Fruit fly (Drosophila melanogaster) whole organism, embryonic: ENCODE data around the gene Cep135.
A peak's percentile ranks its signal among the peaks of the same experiment; 100 is the strongest.

Experiments
- Awh ChIP-seq: fragments of 200-800 bp; sonication (Bioruptor generic); IDR thresholded peaks from 2 replicates; pipeline ENCODE4, ENCODE4 v1.3.6; 2022; ENCODE audit warnings: missing biosample characterization, missing genetic modification characterization
- CG10209 ChIP-seq: fragments of 200-800 bp; sonication (Bioruptor generic); optimal IDR thresholded peaks from 3 replicates; lab custom pipeline; 2017; ENCODE audit warnings: missing biosample characterization, mild to moderate bottlenecking, missing genetic modification characterization, missing genetic modification reagents
- CG10267 ChIP-seq: fragments of 200-800 bp; sonication (Bioruptor generic); optimal IDR thresholded peaks from 2 replicates; lab custom pipeline; 2018; ENCODE audit warnings: missing biosample characterization, mild to moderate bottlenecking, missing genetic modification characterization, moderate library complexity
- CG11093 ChIP-seq: fragments of 200-800 bp; sonication (Bioruptor generic); IDR thresholded peaks from 3 replicates; pipeline ENCODE4 v1.3.6; 2022; ENCODE audit warnings: missing biosample characterization, missing genetic modification characterization
- CG11560 ChIP-seq: fragments of 200-800 bp; sonication (Bioruptor generic); IDR thresholded peaks from 3 replicates; pipeline ENCODE4 v1.3.6; 2022; ENCODE audit warnings: missing biosample characterization, missing genetic modification characterization
- CG12155 ChIP-seq: fragments of 200-800 bp; sonication (Bioruptor generic); optimal IDR thresholded peaks from 3 replicates; lab custom pipeline; 2016; ENCODE audit warnings: missing biosample characterization, missing genetic modification characterization
- CG13894 ChIP-seq: fragments of 200-800 bp; sonication (Bioruptor generic); optimal IDR thresholded peaks from 3 replicates; lab custom pipeline; 2018; ENCODE audit warnings: missing biosample characterization, mild to moderate bottlenecking, missing genetic modification characterization, moderate library complexity
- CG15514 ChIP-seq: fragments of 200-800 bp; sonication (Bioruptor generic); optimal IDR thresholded peaks from 3 replicates; lab custom pipeline; 2017; ENCODE audit warnings: missing biosample characterization, missing genetic modification characterization, mild to moderate bottlenecking, moderate library complexity, missing genetic modification reagents
- CG1603 ChIP-seq: fragments of 200-800 bp; sonication (Bioruptor generic); optimal IDR thresholded peaks from 2 replicates; lab custom pipeline; 2019; ENCODE audit warnings: missing biosample characterization, mild to moderate bottlenecking, missing genetic modification characterization, moderate library complexity
- CG16815 ChIP-seq: fragments of 200-800 bp; sonication (Bioruptor generic); optimal IDR thresholded peaks from 3 replicates; lab custom pipeline; 2017; ENCODE audit warnings: missing biosample characterization, mild to moderate bottlenecking, missing genetic modification characterization
- CG17385 ChIP-seq: fragments of 200-800 bp; sonication (Bioruptor generic); optimal IDR thresholded peaks from 3 replicates; lab custom pipeline; 2018; ENCODE audit warnings: missing biosample characterization, mild to moderate bottlenecking, missing genetic modification characterization
- CG1792 ChIP-seq: fragments of 200-800 bp; sonication (Bioruptor generic); optimal IDR thresholded peaks from 2 replicates; lab custom pipeline; 2016; ENCODE audit warnings: missing biosample characterization, missing genetic modification characterization
- CG4404 ChIP-seq: fragments of 200-800 bp; sonication (Bioruptor generic); IDR thresholded peaks from 2 replicates; pipeline ENCODE4 v1.3.6; 2022; ENCODE audit warnings: missing biosample characterization, missing genetic modification characterization
- CG4820 ChIP-seq: fragments of 200-800 bp; sonication (Bioruptor generic); optimal IDR thresholded peaks from 3 replicates; lab custom pipeline; 2016; ENCODE audit warnings: missing biosample characterization, missing genetic modification characterization
- CG7357 ChIP-seq: fragments of 200-800 bp; sonication (Bioruptor generic); IDR thresholded peaks from 3 replicates; pipeline ENCODE4 v1.3.6; 2022; ENCODE audit warnings: missing biosample characterization, missing genetic modification characterization
- CG7928 ChIP-seq: fragments of 200-800 bp; sonication (Bioruptor generic); optimal IDR thresholded peaks from 2 replicates; lab custom pipeline; 2017; ENCODE audit warnings: missing biosample characterization, mild to moderate bottlenecking, missing genetic modification characterization
- CG8388 ChIP-seq: fragments of 200-800 bp; sonication (Bioruptor generic); optimal IDR thresholded peaks from 2 replicates; lab custom pipeline; 2019; ENCODE audit warnings: missing biosample characterization, mild to moderate bottlenecking, missing genetic modification characterization, moderate library complexity
- CG8478 ChIP-seq: fragments of >200 bp; optimal IDR thresholded peaks from 2 replicates; lab custom pipeline; 2018
- CG9609 ChIP-seq: fragments of 200-800 bp; sonication (Bioruptor generic); optimal IDR thresholded peaks from 3 replicates; lab custom pipeline; 2016; ENCODE audit warnings: missing biosample characterization, missing genetic modification characterization
- CTCF ChIP-seq: fragments of 200-800 bp; sonication (Bioruptor generic); optimal IDR thresholded peaks from 2 replicates; lab custom pipeline; 2017; ENCODE audit warnings: missing biosample characterization, mild to moderate bottlenecking, missing genetic modification characterization, moderate library complexity
- Dip2 ChIP-seq: fragments of 200-800 bp; sonication (Bioruptor generic); IDR thresholded peaks from 2 replicates; pipeline ENCODE4 v1.3.6; 2022; ENCODE audit warnings: missing biosample characterization, missing genetic modification characterization
- Dref ChIP-seq: fragments of 200-800 bp; sonication (Bioruptor generic); IDR thresholded peaks from 2 replicates; pipeline ENCODE4 v1.3.6; 2022; ENCODE audit warnings: missing biosample characterization, missing genetic modification characterization
- Hsf ChIP-seq: fragments of 200-800 bp; sonication (Bioruptor generic); optimal IDR thresholded peaks from 3 replicates; lab custom pipeline; 2016; ENCODE audit warnings: missing biosample characterization, missing genetic modification characterization
- Lhr ChIP-seq: fragments of 200-800 bp; sonication (Bioruptor generic); optimal IDR thresholded peaks from 3 replicates; lab custom pipeline; 2017; ENCODE audit warnings: mild to moderate bottlenecking, missing biosample characterization, missing genetic modification reagents, missing genetic modification characterization
- NC2β ChIP-seq: fragments of 200-800 bp; sonication (Bioruptor generic); optimal IDR thresholded peaks from 2 replicates; lab custom pipeline; 2016; ENCODE audit warnings: missing biosample characterization, missing genetic modification characterization
- Nf-YB ChIP-seq: fragments of 200-800 bp; sonication (Bioruptor generic); optimal IDR thresholded peaks from 3 replicates; lab custom pipeline; 2019; ENCODE audit warnings: missing biosample characterization, mild to moderate bottlenecking, missing genetic modification characterization, moderate library complexity
- Optix ChIP-seq: fragments of 200-800 bp; sonication (Bioruptor generic); IDR thresholded peaks from 3 replicates; pipeline ENCODE4 v1.3.6; 2022; ENCODE audit warnings: missing biosample characterization, missing genetic modification characterization
- Scr ChIP-seq: fragments of 200-800 bp; sonication (Bioruptor generic); IDR thresholded peaks from 2 replicates; pipeline ENCODE4 v1.3.6; 2022; ENCODE audit warnings: missing biosample characterization, missing genetic modification characterization; ENCODE audit not compliant: partially characterized antibody
- Six4 ChIP-seq: fragments of 200-800 bp; sonication (Bioruptor generic); optimal IDR thresholded peaks from 2 replicates; lab custom pipeline; 2016; ENCODE audit warnings: missing biosample characterization, missing genetic modification characterization
- TFAM ChIP-seq: fragments of 200-800 bp; sonication (Bioruptor generic); optimal IDR thresholded peaks from 2 replicates; lab custom pipeline; 2017; ENCODE audit warnings: missing biosample characterization, missing genetic modification characterization, inconsistent platforms
- Trl ChIP-seq, 3 experiments: fragments of >200 bp in 2 of 3; fragments of 200-800 bp in 1 of 3; sonication (Bioruptor generic) in 1 of 3; optimal IDR thresholded peaks; 2 replicates in 1 of 3; 3 replicates in 2 of 3; lab custom pipeline; 2016 to 2017; ENCODE audit warnings: missing biosample characterization in 1 of 3, missing genetic modification characterization in 1 of 3
- br ChIP-seq: fragments of >200 bp; optimal IDR thresholded peaks from 2 replicates; lab custom pipeline; 2017
- cad ChIP-seq: fragments of >200 bp; optimal IDR thresholded peaks from 2 replicates; lab custom pipeline; 2017; ENCODE audit warnings: missing biosample characterization, missing genetic modification characterization
- chm ChIP-seq: fragments of 200-800 bp; sonication (Bioruptor generic); IDR thresholded peaks from 2 replicates; pipeline ENCODE4 v1.3.6; 2022; ENCODE audit warnings: missing biosample characterization, missing genetic modification characterization
- corto ChIP-seq: fragments of 200-800 bp; sonication (Bioruptor generic); optimal IDR thresholded peaks from 2 replicates; lab custom pipeline; 2016; ENCODE audit warnings: missing biosample characterization, mild to moderate bottlenecking, missing genetic modification characterization, moderate library complexity
- fd3F ChIP-seq: fragments of 200-800 bp; sonication (Bioruptor generic); optimal IDR thresholded peaks from 2 replicates; lab custom pipeline; 2018; ENCODE audit warnings: missing biosample characterization, mild to moderate bottlenecking, missing genetic modification characterization, moderate library complexity
- gsb ChIP-seq: fragments of 200-800 bp; sonication (Bioruptor generic); IDR thresholded peaks from 2 replicates; pipeline ENCODE4 v1.3.6; 2022; ENCODE audit warnings: missing biosample characterization, missing genetic modification characterization
- h ChIP-seq: fragments of >200 bp; optimal IDR thresholded peaks from 2 replicates; lab custom pipeline; 2017
- hkb ChIP-seq, 2 experiments: fragments of 200-800 bp in 1 of 2; fragments of >200 bp in 1 of 2; sonication (Bioruptor generic) in 1 of 2; IDR thresholded peaks in 1 of 2; optimal IDR thresholded peaks in 1 of 2; 2 replicates each; pipeline versions ENCODE4 v1.3.6 to Lab custom; 2017 to 2022; ENCODE audit warnings: missing biosample characterization in 1 of 2, missing genetic modification characterization in 1 of 2
- jing ChIP-seq: fragments of 200-800 bp; sonication (Bioruptor generic); optimal IDR thresholded peaks from 2 replicates; lab custom pipeline; 2018; ENCODE audit warnings: missing biosample characterization, mild to moderate bottlenecking, missing genetic modification characterization
- kay ChIP-seq: fragments of 200-800 bp; sonication (Bioruptor generic); optimal IDR thresholded peaks from 2 replicates; lab custom pipeline; 2016; ENCODE audit warnings: missing biosample characterization, missing genetic modification characterization
- lilli ChIP-seq: fragments of 200-800 bp; sonication (Bioruptor generic); optimal IDR thresholded peaks from 3 replicates; lab custom pipeline; 2016; ENCODE audit warnings: missing biosample characterization, missing genetic modification characterization
- odd ChIP-seq: fragments of 200-800 bp; sonication (Bioruptor generic); optimal IDR thresholded peaks from 2 replicates; lab custom pipeline; 2017; ENCODE audit warnings: missing biosample characterization, mild to moderate bottlenecking, missing genetic modification characterization
- peb ChIP-seq: fragments of 200-800 bp; sonication (Bioruptor generic); IDR thresholded peaks from 2 replicates; pipeline ENCODE4 v1.3.6; 2022; ENCODE audit warnings: missing biosample characterization, missing genetic modification characterization
- scrt ChIP-seq: fragments of 200-800 bp; sonication (Bioruptor generic); optimal IDR thresholded peaks from 2 replicates; lab custom pipeline; 2018; ENCODE audit warnings: missing biosample characterization, mild to moderate bottlenecking, missing genetic modification characterization, moderate library complexity
- slou ChIP-seq: fragments of 200-800 bp; sonication (Bioruptor generic); optimal IDR thresholded peaks from 3 replicates; lab custom pipeline; 2016; ENCODE audit warnings: missing biosample characterization, missing genetic modification characterization
- slp2 ChIP-seq: fragments of 200-800 bp; sonication (Bioruptor generic); optimal IDR thresholded peaks from 2 replicates; lab custom pipeline; 2016; ENCODE audit warnings: missing biosample characterization, missing genetic modification characterization
- so ChIP-seq: fragments of 200-800 bp; sonication (Bioruptor generic); IDR thresholded peaks from 3 replicates; pipeline ENCODE4 v1.3.6; 2022; ENCODE audit warnings: missing biosample characterization, missing genetic modification characterization
- sob ChIP-seq: fragments of 200-800 bp; sonication (Bioruptor generic); IDR thresholded peaks from 2 replicates; pipeline ENCODE4 v1.3.6; 2022; ENCODE audit warnings: missing biosample characterization, missing genetic modification characterization
- sr ChIP-seq: fragments of 200-800 bp; sonication (Bioruptor generic); IDR thresholded peaks from 3 replicates; pipeline ENCODE4 v1.3.6; 2022; ENCODE audit warnings: missing biosample characterization, missing genetic modification characterization
- stwl ChIP-seq: fragments of 200-800 bp; sonication (Bioruptor generic); optimal IDR thresholded peaks from 3 replicates; lab custom pipeline; 2018; ENCODE audit warnings: missing biosample characterization, mild to moderate bottlenecking, missing genetic modification characterization, moderate library complexity
- tna ChIP-seq: fragments of 200-800 bp; sonication (Bioruptor generic); IDR thresholded peaks from 2 replicates; pipeline ENCODE4 v1.3.6; 2022; ENCODE audit warnings: missing biosample characterization, missing genetic modification characterization; ENCODE audit not compliant: partially characterized antibody
- tx ChIP-seq: fragments of 200-800 bp; sonication (Bioruptor generic); optimal IDR thresholded peaks from 2 replicates; lab custom pipeline; 2016; ENCODE audit warnings: missing biosample characterization, missing genetic modification characterization
- yki ChIP-seq: fragments of >200 bp; optimal IDR thresholded peaks from 3 replicates; lab custom pipeline; 2018

Cep135 gene

dm6 chr3L:15161549-15161948, 45.0 kb downstream of the Cep135 start, which contains the start of gene CG6878 (continued):
- no peak for TF ChIP-seq kay (GFP tag; lab: Kevin White, UChicago)
- no peak for TF ChIP-seq TFAM (GFP tag; lab: Kevin White, UChicago)
- no peak for TF ChIP-seq CG9609
- TF ChIP-seq CG1792 (GFP tag; lab: Kevin White, UChicago), result no peak
- peak; percentile 61 for TF ChIP-seq CG1603 (tag; lab: Kevin White, UChicago)
- no peak for TF ChIP-seq tx (GFP tag; lab: Kevin White, UChicago)
- no peak for TF ChIP-seq so
- no peak for TF ChIP-seq sob (GFP tag; lab: Robert Waterston, UW)
- TF ChIP-seq Nf-YB (GFP tag; lab: Kevin White, UChicago), result no peak
- TF ChIP-seq br (lab: Kevin White, UChicago), result no peak
- TF ChIP-seq cad (GFP tag; lab: Kevin White, UChicago), result no peak
- TF ChIP-seq yki, result no peak
- no peak for TF ChIP-seq CG7928
- no peak for TF ChIP-seq Dip2 (GFP tag; lab: Robert Waterston, UW)
- no peak for TF ChIP-seq CG4404 (GFP tag; lab: Robert Waterston, UW)
- TF ChIP-seq tna (GFP tag; lab: Robert Waterston, UW), result no peak
- no peak for TF ChIP-seq sr (GFP tag; lab: Robert Waterston, UW)
- no peak for TF ChIP-seq CG11093 (GFP tag; lab: Robert Waterston, UW)
- TF ChIP-seq CG10209, result no peak
- TF ChIP-seq CG13894 (tag; lab: Kevin White, UChicago), result no peak
- TF ChIP-seq slp2, result no peak
- peak; percentile 46 for TF ChIP-seq CG10267 (tag; lab: Kevin White, UChicago)
- TF ChIP-seq Scr (GFP tag; lab: Robert Waterston, UW), result 0 out of 2 replicates have a peak, but pooled peaks have one; percentile 23
- TF ChIP-seq scrt (GFP tag; lab: Kevin White, UChicago), result no peak
- TF ChIP-seq CG8388, result no peak
- TF ChIP-seq CTCF (GFP tag; lab: Kevin White, UChicago), result peak; percentile 97
- TF ChIP-seq CG8478 (lab: Kevin White, UChicago), result no peak
- TF ChIP-seq Awh, result no peak
- peak; percentile 28 for TF ChIP-seq lilli (GFP tag; lab: Kevin White, UChicago)
- no peak for TF ChIP-seq hkb (optimal IDR thresholded peaks at IDR 0.05; lab: Kevin White, UChicago)
- TF ChIP-seq hkb (GFP tag; IDR thresholded peaks at IDR 0.05; lab: Robert Waterston, UW), result no peak
- no peak for TF ChIP-seq chm
- TF ChIP-seq fd3F (GFP tag; lab: Kevin White, UChicago), result no peak
- TF ChIP-seq Optix (GFP tag; lab: Robert Waterston, UW), result no peak
- TF ChIP-seq CG4820 (GFP tag; lab: Kevin White, UChicago), result no peak
- no peak for TF ChIP-seq jing
- TF ChIP-seq NC2β (GFP tag; lab: Kevin White, UChicago), result no peak
- 0 out of 2 replicates have a peak, but pooled peaks have one; percentile 32 for TF ChIP-seq Dref (GFP tag; lab: Robert Waterston, UW)
- TF ChIP-seq Trl (optimal IDR thresholded peaks at IDR 0.05; lab: Kevin White, UChicago), result no peak
- TF ChIP-seq Trl (GFP tag; optimal IDR thresholded peaks at IDR 0.05; lab: Kevin White, UChicago), result no peak
- TF ChIP-seq stwl (tag; lab: Kevin White, UChicago), result peak; percentile 93
- TF ChIP-seq Six4 (GFP tag; lab: Kevin White, UChicago), result no peak
- TF ChIP-seq Hsf, result peak; percentile 2
- no peak for TF ChIP-seq CG17385 (GFP tag; lab: Kevin White, UChicago)
- TF ChIP-seq CG12155 (GFP tag; lab: Kevin White, UChicago), result peak; percentile 70
- no peak for TF ChIP-seq CG16815 (GFP tag; lab: Kevin White, UChicago)
- TF ChIP-seq corto (GFP tag; lab: Kevin White, UChicago), result no peak
- TF ChIP-seq odd (GFP tag; lab: Kevin White, UChicago), result no peak
- no peak for TF ChIP-seq h (lab: Kevin White, UChicago)
- peak; percentile 54 for TF ChIP-seq Lhr (GFP tag; lab: Kevin White, UChicago)
- no peak for TF ChIP-seq slou (GFP tag; lab: Kevin White, UChicago)
- TF ChIP-seq CG11560, result no peak
- no peak for TF ChIP-seq CG7357 (GFP tag; lab: Robert Waterston, UW)
- TF ChIP-seq gsb (GFP tag; lab: Robert Waterston, UW), result no peak
- no peak for TF ChIP-seq peb (GFP tag; lab: Robert Waterston, UW)
- TF ChIP-seq CG15514 (GFP tag; lab: Kevin White, UChicago), result peak; percentile 67
